Fruit fly (Drosophila melanogaster) Kc167 (cell line): ENCODE results near the gene CG11983.

Experiments used
- Myc ChIP-seq: fragments of >200 bp; optimal IDR thresholded peaks from 2 replicates; lab custom pipeline; 2017; ENCODE audit warnings: missing external identifiers
- Sin3A ChIP-seq: fragments of >200 bp; optimal IDR thresholded peaks from 2 replicates; lab custom pipeline; 2018; ENCODE audit warnings: missing external identifiers
- h ChIP-seq: fragments of >200 bp; optimal IDR thresholded peaks from 3 replicates; lab custom pipeline; 2018; ENCODE audit warnings: missing external identifiers
- insv ChIP-seq: fragments of >200 bp; optimal IDR thresholded peaks from 3 replicates; lab custom pipeline; 2018; ENCODE audit warnings: missing external identifiers
- psq ChIP-seq: fragments of >200 bp; optimal IDR thresholded peaks from 2 replicates; lab custom pipeline; 2017; ENCODE audit warnings: missing external identifiers
- ttk ChIP-seq: sonication (Bioruptor generic); optimal IDR thresholded peaks from 2 replicates; lab custom pipeline; 2017; ENCODE audit warnings: missing external identifiers

Gene CG11983

dm6 chr3R:9053021-9053420 is 44.9 kb downstream of the CG11983 start:
- TF ChIP-seq h (no peak), insv (lab: Kevin White, UChicago) (no peak), ttk (lab: Kevin White, UChicago) (no peak), psq (no peak), Sin3A (no peak), Myc (lab: Kevin White, UChicago) (no peak)

DNA sequence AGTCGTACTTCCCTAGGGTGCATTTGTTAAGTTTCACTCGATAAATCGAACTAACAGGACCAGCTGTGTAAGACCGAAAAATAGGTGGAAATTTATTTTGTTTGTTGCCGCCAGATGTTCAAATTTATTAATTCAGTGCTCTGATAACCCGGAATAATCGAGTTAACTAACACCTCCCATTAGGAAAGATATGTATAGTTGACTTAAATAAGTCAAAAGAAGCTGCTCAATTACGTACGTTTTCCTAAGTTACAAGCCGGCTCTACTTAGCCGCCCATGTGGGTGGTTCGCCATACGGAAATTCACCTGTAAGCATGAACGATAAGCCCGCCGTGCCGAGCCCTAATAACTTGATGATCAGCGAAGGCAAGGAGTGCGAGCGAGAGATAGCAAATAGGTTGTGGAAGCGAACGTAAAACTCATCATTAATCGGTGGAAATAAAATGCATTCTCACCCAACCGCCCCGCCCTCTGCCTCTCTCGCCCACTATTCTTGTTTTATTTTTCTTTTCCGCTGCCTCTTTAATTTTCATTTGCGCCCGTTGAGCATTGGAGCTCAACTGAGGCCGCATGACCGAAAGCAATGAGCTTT is 45.8 kb downstream of the CG11983 start:
- no peak for TF ChIP-seq psq
- TF ChIP-seq insv (lab: Kevin White, UChicago): no peak

dm6 chr3R:9054442-9055118 is 46.5 kb downstream of the CG11983 start:
- TF ChIP-seq psq: no peak

dm6 chr3R:9055119-9056105 is 47.3 kb downstream of the CG11983 start:
- no peak for TF ChIP-seq psq
- no peak for TF ChIP-seq Myc (lab: Kevin White, UChicago)
- TF ChIP-seq Sin3A: no peak
- no peak for TF ChIP-seq ttk (lab: Kevin White, UChicago)
- no peak for TF ChIP-seq insv (lab: Kevin White, UChicago)
- no peak for TF ChIP-seq h

DNA sequence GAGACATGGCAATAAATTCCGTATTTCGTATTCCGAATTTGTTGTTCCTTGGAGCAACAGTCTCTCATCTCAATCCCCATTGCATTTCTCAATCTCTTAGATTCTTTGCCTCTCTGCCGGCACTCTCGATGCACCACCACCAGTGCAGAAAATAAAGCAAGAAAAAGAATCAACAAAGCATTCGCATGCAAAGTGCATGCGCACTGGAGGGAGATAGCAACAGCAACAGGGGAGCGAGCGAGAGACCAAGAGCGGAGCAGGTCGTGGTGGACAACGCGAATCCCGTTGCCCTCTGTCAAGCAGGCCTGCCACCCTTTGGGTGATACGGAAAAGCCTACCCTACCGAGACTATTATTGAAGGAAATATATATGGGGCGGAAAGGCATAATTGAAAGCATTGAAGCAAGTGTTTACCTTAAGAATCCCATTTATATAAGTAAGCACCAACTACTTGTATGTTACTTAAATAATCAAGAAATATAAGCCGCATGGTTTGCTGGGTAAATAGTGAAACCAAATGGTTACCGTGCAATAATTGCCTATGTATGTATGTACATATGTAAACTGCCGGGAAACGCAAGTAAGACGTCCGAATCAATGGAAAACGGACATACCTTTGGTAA is 48.4 kb downstream of the CG11983 start:
- TF ChIP-seq ttk (lab: Kevin White, UChicago) (no peak), h (no peak), Sin3A (no peak), psq (no peak), Myc (lab: Kevin White, UChicago) (no peak), insv (lab: Kevin White, UChicago) (no peak)

DNA sequence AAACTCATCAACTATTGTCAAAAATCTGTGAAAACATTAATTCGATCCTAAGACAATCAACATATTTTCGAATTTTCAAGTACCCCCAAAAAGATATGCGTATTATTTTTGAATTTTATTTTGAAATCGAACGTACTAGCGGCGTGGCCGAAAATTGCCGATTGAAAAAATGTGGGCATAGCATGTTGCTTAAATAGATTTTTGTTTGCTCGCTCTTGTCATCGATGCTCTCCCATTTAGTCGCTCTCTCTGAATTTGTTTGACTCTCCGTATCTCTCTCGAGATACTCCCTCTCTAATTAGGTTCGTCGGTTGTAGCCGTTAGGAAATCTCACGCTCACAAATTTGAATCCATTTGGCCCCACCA is 48.9 kb downstream of the CG11983 start:
- no peak for TF ChIP-seq insv (lab: Kevin White, UChicago)

DNA sequence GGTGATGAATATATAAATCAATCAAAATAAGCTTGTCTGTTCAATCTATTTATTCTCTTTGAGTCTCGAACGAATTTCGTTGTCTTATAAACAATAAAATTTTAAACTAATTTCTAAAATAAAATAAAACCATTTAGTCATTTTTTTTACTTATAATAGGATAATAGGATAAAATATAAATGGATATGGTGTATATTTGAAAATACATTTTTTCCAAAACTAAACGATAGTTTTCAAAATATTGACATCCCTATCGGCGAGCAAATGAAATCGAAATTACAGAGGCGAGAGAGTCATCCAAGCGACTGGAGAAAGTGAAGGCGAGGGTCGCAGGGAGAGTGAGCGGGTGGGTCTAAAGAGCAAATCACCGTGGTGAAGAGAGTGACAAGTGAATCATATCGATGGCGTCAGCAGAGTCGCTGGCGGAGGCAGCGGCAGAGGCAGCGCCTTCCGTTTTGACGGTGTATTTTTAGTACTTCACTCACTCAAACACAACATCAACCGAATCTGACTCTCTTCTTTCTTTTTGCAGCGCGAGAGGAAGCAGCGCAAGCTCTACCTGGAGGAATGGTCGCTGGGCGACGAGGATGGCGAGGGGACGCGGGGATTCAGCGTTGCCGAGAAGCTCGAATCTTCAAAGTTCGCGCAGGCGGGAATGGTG is 49.4 kb downstream of the CG11983 start:
- TF ChIP-seq Sin3A: no peak
- no peak for TF ChIP-seq psq
- TF ChIP-seq Myc (lab: Kevin White, UChicago): no peak
- TF ChIP-seq insv (lab: Kevin White, UChicago): no peak
- no peak for TF ChIP-seq ttk (lab: Kevin White, UChicago)
- no peak for TF ChIP-seq h
